Fruit fly (Drosophila melanogaster) whole organism, prepupa: Measurements from ENCODE around the gene CG13060.

Experiments used
- CG10669 ChIP-seq: fragments of 200-800 bp; sonication (Bioruptor generic); optimal IDR thresholded peaks from 3 replicates; lab custom pipeline; 2018; ENCODE audit warnings: missing biosample characterization, mild to moderate bottlenecking, missing genetic modification characterization, moderate library complexity
- CG11294 ChIP-seq: fragments of 200-800 bp; sonication (Bioruptor generic); IDR thresholded peaks from 2 replicates; pipeline ENCODE4 v1.3.6; 2022; ENCODE audit warnings: missing biosample characterization, missing genetic modification characterization
- CG11762 ChIP-seq: fragments of 200-800 bp; sonication (Bioruptor generic); optimal IDR thresholded peaks from 3 replicates; lab custom pipeline; 2016; ENCODE audit warnings: missing biosample characterization, missing genetic modification characterization; ENCODE audit not compliant: insufficient read depth
- CG1621 ChIP-seq: fragments of 200-800 bp; sonication (Bioruptor generic); optimal IDR thresholded peaks from 3 replicates; lab custom pipeline; 2018; ENCODE audit warnings: missing biosample characterization, mild to moderate bottlenecking, missing genetic modification characterization
- CG3032 ChIP-seq: fragments of 200-800 bp; optimal IDR thresholded peaks from 2 replicates; lab custom pipeline; 2019; ENCODE audit warnings: missing biosample characterization, mild to moderate bottlenecking, missing genetic modification characterization, moderate library complexity
- CG32006 ChIP-seq: fragments of 200-800 bp; sonication (Bioruptor generic); optimal IDR thresholded peaks from 3 replicates; lab custom pipeline; 2017; ENCODE audit warnings: missing biosample characterization, mild to moderate bottlenecking, missing genetic modification characterization
- CG34406 ChIP-seq: fragments of 200-800 bp; sonication (Bioruptor generic); optimal IDR thresholded peaks from 3 replicates; lab custom pipeline; 2016; ENCODE audit warnings: missing biosample characterization, missing genetic modification characterization
- CG3919 ChIP-seq: fragments of 200-800 bp; sonication (Bioruptor generic); optimal IDR thresholded peaks from 3 replicates; lab custom pipeline; 2016; ENCODE audit warnings: missing biosample characterization, missing genetic modification characterization
- CG6163 ChIP-seq: fragments of 200-800 bp; sonication (Bioruptor generic); IDR thresholded peaks from 3 replicates; pipeline ENCODE4 v1.3.6; 2022; ENCODE audit warnings: missing biosample characterization, missing genetic modification characterization
- CG6792 ChIP-seq: fragments of 200-800 bp; sonication (Bioruptor generic); optimal IDR thresholded peaks from 3 replicates; lab custom pipeline; 2016; ENCODE audit warnings: missing biosample characterization, missing genetic modification characterization
- CG6808 ChIP-seq: fragments of 200-800 bp; sonication (Bioruptor generic); optimal IDR thresholded peaks from 3 replicates; lab custom pipeline; 2017; ENCODE audit warnings: missing biosample characterization, missing genetic modification characterization, mild to moderate bottlenecking, moderate library complexity, missing genetic modification reagents
- Eip78C ChIP-seq: fragments of 200-800 bp; sonication (Bioruptor generic); peaks from one replicate; lab custom pipeline; 2016; ENCODE audit warnings: missing biosample characterization, missing genetic modification characterization
- Ets96B ChIP-seq: fragments of 200-800 bp; optimal IDR thresholded peaks from 2 replicates; lab custom pipeline; 2019; ENCODE audit warnings: missing biosample characterization, mild to moderate bottlenecking, missing genetic modification characterization, moderate library complexity
- Hr4 ChIP-seq: fragments of 200-800 bp; sonication (Bioruptor generic); optimal IDR thresholded peaks from 3 replicates; lab custom pipeline; 2016; ENCODE audit warnings: missing biosample characterization, missing genetic modification characterization
- Lpt ChIP-seq: fragments of 200-800 bp; sonication (Bioruptor generic); optimal IDR thresholded peaks from 3 replicates; lab custom pipeline; 2016; ENCODE audit warnings: missing biosample characterization, missing genetic modification characterization
- OdsH ChIP-seq: fragments of 200-800 bp; sonication (Bioruptor generic); optimal IDR thresholded peaks from 3 replicates; lab custom pipeline; 2016; ENCODE audit warnings: missing biosample characterization, missing genetic modification characterization
- Smox ChIP-seq: fragments of 200-800 bp; sonication (Bioruptor generic); optimal IDR thresholded peaks from 3 replicates; lab custom pipeline; 2016; ENCODE audit warnings: missing biosample characterization, missing genetic modification characterization
- Sox102F ChIP-seq: fragments of 200-800 bp; sonication (Bioruptor generic); optimal IDR thresholded peaks from 2 replicates; lab custom pipeline; 2016; ENCODE audit warnings: missing biosample characterization, mild to moderate bottlenecking, missing genetic modification characterization
- Sox14 ChIP-seq: fragments of 200-800 bp; sonication (Bioruptor generic); optimal IDR thresholded peaks from 3 replicates; lab custom pipeline; 2016; ENCODE audit warnings: missing biosample characterization, missing genetic modification characterization
- acj6 ChIP-seq: fragments of 200-800 bp; sonication (Bioruptor generic); optimal IDR thresholded peaks from 3 replicates; lab custom pipeline; 2016; ENCODE audit warnings: missing biosample characterization, missing genetic modification characterization
- dac ChIP-seq: fragments of 200-800 bp; sonication (Bioruptor generic); optimal IDR thresholded peaks from 2 replicates; lab custom pipeline; 2017; ENCODE audit warnings: missing biosample characterization, mild to moderate bottlenecking, missing genetic modification characterization
- dsx ChIP-seq: fragments of 200-800 bp; optimal IDR thresholded peaks from 3 replicates; lab custom pipeline; 2019; ENCODE audit warnings: missing biosample characterization, mild to moderate bottlenecking, missing genetic modification characterization, moderate library complexity; ENCODE audit not compliant: poor library complexity, severe bottlenecking
- eg ChIP-seq: fragments of 200-800 bp; sonication (Bioruptor generic); IDR thresholded peaks from 3 replicates; pipeline ENCODE4 v1.3.6; 2022; ENCODE audit warnings: missing biosample characterization, missing genetic modification characterization
- esn ChIP-seq: fragments of 200-800 bp; sonication (Bioruptor generic); optimal IDR thresholded peaks from 2 replicates; lab custom pipeline; 2016; ENCODE audit warnings: missing biosample characterization, mild to moderate bottlenecking, missing genetic modification characterization, moderate library complexity
- fd59A ChIP-seq: fragments of 200-800 bp; sonication (Bioruptor generic); optimal IDR thresholded peaks from 2 replicates; lab custom pipeline; 2017; ENCODE audit warnings: missing biosample characterization, mild to moderate bottlenecking, missing genetic modification characterization, missing genetic modification reagents
- fd85E ChIP-seq: fragments of 200-800 bp; sonication (Bioruptor generic); optimal IDR thresholded peaks from 3 replicates; lab custom pipeline; 2016; ENCODE audit warnings: missing biosample characterization, missing genetic modification characterization
- fkh ChIP-seq: fragments of 200-800 bp; sonication (Bioruptor generic); optimal IDR thresholded peaks from 3 replicates; lab custom pipeline; 2017; ENCODE audit warnings: missing biosample characterization, mild to moderate bottlenecking, missing genetic modification characterization, moderate library complexity
- lz ChIP-seq: fragments of 200-800 bp; sonication (Bioruptor generic); optimal IDR thresholded peaks from 3 replicates; lab custom pipeline; 2016; ENCODE audit warnings: missing biosample characterization, missing genetic modification characterization
- net ChIP-seq: fragments of 200-800 bp; sonication (Bioruptor generic); optimal IDR thresholded peaks from 3 replicates; lab custom pipeline; 2016; ENCODE audit warnings: missing biosample characterization, missing genetic modification characterization
- salr ChIP-seq, 2 experiments: fragments of 200-800 bp; sonication (Bioruptor generic); optimal IDR thresholded peaks; 3 replicates each; lab custom pipeline; 2016 to 2018; ENCODE audit warnings: missing biosample characterization in 2 of 2, missing genetic modification characterization in 2 of 2, mild to moderate bottlenecking in 1 of 2
- spab ChIP-seq: fragments of 200-800 bp; sonication (Bioruptor generic); optimal IDR thresholded peaks from 2 replicates; lab custom pipeline; 2017; ENCODE audit warnings: missing biosample characterization, mild to moderate bottlenecking, missing genetic modification characterization, missing genetic modification reagents
- ss ChIP-seq, 2 experiments: fragments of 200-800 bp; sonication (Bioruptor generic); optimal IDR thresholded peaks; 2 replicates in 1 of 2; 3 replicates in 1 of 2; lab custom pipeline; 2017 to 2018; ENCODE audit warnings: mild to moderate bottlenecking in 2 of 2, missing biosample characterization in 2 of 2, missing genetic modification characterization in 2 of 2, moderate library complexity in 1 of 2
- svp ChIP-seq: fragments of 200-800 bp; sonication (Bioruptor generic); peaks from one replicate; lab custom pipeline; 2016; ENCODE audit warnings: missing biosample characterization, missing genetic modification characterization
- vri ChIP-seq: fragments of 200-800 bp; sonication (Bioruptor generic); optimal IDR thresholded peaks from 3 replicates; lab custom pipeline; 2016; ENCODE audit warnings: missing biosample characterization, mild to moderate bottlenecking, missing genetic modification characterization

CG13060 gene

dm6 chr3L:16354197-16354596, 34.5 kb downstream of the CG13060 start, which contains the start of gene Pdh:
Pdh (minus strand) TSS chr3L:16354297.
- no peak for TF ChIP-seq Hr4 (GFP tag; lab: Kevin White, UChicago)
- peak; percentile 1 for TF ChIP-seq Eip78C (GFP tag; lab: Kevin White, UChicago)
- TF ChIP-seq OdsH (GFP tag; lab: Kevin White, UChicago), result no peak
- TF ChIP-seq, all 60 proteins: peak for 1

dm6 chr3L:16356171-16356765, 36.6 kb downstream of the CG13060 start:
- TF ChIP-seq CG34406 (GFP tag; lab: Kevin White, UChicago), result no peak
- no peak for TF ChIP-seq dac (GFP tag; lab: Kevin White, UChicago)
- TF ChIP-seq dsx (GFP tag; lab: Kevin White, UChicago), result no peak
- TF ChIP-seq Lpt (GFP tag; lab: Kevin White, UChicago), result no peak
- TF ChIP-seq spab (GFP tag; lab: Kevin White, UChicago), result no peak
- no peak for TF ChIP-seq CG6792 (GFP tag; lab: Kevin White, UChicago)
- no peak for TF ChIP-seq Ets96B (tag; lab: Kevin White, UChicago)
- TF ChIP-seq Eip78C (GFP tag; lab: Kevin White, UChicago), result peak; percentile 40
- no peak for TF ChIP-seq acj6 (GFP tag; lab: Kevin White, UChicago)
- TF ChIP-seq vri (GFP tag; lab: Kevin White, UChicago), result peak; percentile 72
- TF ChIP-seq fkh, result peak; percentile 62

- TF ChIP-seq CG11294 (GFP tag; lab: Robert Waterston, UW) (no peak), dsx (GFP tag; lab: Kevin White, UChicago) (no peak), vri (GFP tag; lab: Kevin White, UChicago) (peak; percentile 71), CG1621 (tag; lab: Kevin White, UChicago) (peak; percentile 21), CG6163 (GFP tag; lab: Robert Waterston, UW) (0 out of 3 replicates have a peak, but pooled peaks have one; percentile 25)
Measured at dm6 chr3L:16357187-16357728, 37.6 kb downstream of the CG13060 start.

dm6 chr3L:16357860-16358259, 38.2 kb downstream of the CG13060 start:
- TF ChIP-seq Sox14 (peak; percentile 4), Eip78C (GFP tag; lab: Kevin White, UChicago) (peak; percentile 78), CG6808 (GFP tag; lab: Kevin White, UChicago) (peak; percentile 38), esn (GFP tag; lab: Kevin White, UChicago) (peak; percentile 14), salr (GFP tag; optimal IDR thresholded peaks at IDR 0.05; lab: Kevin White, UChicago) (peak in 1 of 2 experiments; percentile 40), CG11762 (GFP tag; lab: Kevin White, UChicago) (no peak), CG10669 (GFP tag; lab: Kevin White, UChicago) (no peak)

- TF ChIP-seq Eip78C (GFP tag; lab: Kevin White, UChicago) (peak; percentile 71), svp (GFP tag; lab: Kevin White, UChicago) (no peak)
Measured at dm6 chr3L:16359219-16359748, 39.6 kb downstream of the CG13060 start, which contains the start of gene ringer. ringer (minus strand) TSS chr3L:16359428.

- TF ChIP-seq fkh (peak; percentile 70), CG6792 (GFP tag; lab: Kevin White, UChicago) (no peak), ss (GFP tag; optimal IDR thresholded peaks at IDR 0.05; lab: Kevin White, UChicago) (no peak)
Measured at dm6 chr3L:16359795-16360194, 40.1 kb downstream of the CG13060 start.

- TF ChIP-seq lz (GFP tag; lab: Kevin White, UChicago) (peak; percentile 71), fd59A (peak; percentile 96), ss (GFP tag; optimal IDR thresholded peaks at IDR 0.05; lab: Kevin White, UChicago) (peak; percentile 95 to 97), CG3919 (GFP tag; lab: Kevin White, UChicago) (peak; percentile 58), dsx (GFP tag; lab: Kevin White, UChicago) (peak; percentile 95), Eip78C (GFP tag; lab: Kevin White, UChicago) (peak; percentile 96), CG32006 (GFP tag; lab: Kevin White, UChicago) (peak; percentile 71), net (GFP tag; lab: Kevin White, UChicago) (peak; percentile 69), eg (GFP tag; lab: Robert Waterston, UW) (0 out of 3 replicates have a peak, but pooled peaks have one; percentile 25), CG3032 (tag; lab: Kevin White, UChicago) (peak; percentile 97), fd85E (GFP tag; lab: Kevin White, UChicago) (peak; percentile 15), salr (GFP tag; optimal IDR thresholded peaks at IDR 0.05; lab: Kevin White, UChicago) (peak; percentile 79 to 86), Ets96B (tag; lab: Kevin White, UChicago) (peak; percentile 96), esn (GFP tag; lab: Kevin White, UChicago) (peak; percentile 80), Smox (GFP tag; lab: Kevin White, UChicago) (peak; percentile 75), Sox102F (peak; percentile 66), OdsH (GFP tag; lab: Kevin White, UChicago) (peak; percentile 90)
Measured at dm6 chr3L:16361200-16361815, 41.7 kb downstream of the CG13060 start.
